Fruit fly (Drosophila melanogaster) whole organism, embryonic: ENCODE measurements around the gene CG2124.

Source experiments
- Atf-2 ChIP-seq: fragments of 200-800 bp; sonication (Bioruptor generic); optimal IDR thresholded peaks from 2 replicates; lab custom pipeline; 2016; ENCODE audit warnings: missing biosample characterization, missing genetic modification characterization
- BEAF-32 ChIP-seq: fragments of 200-800 bp; sonication (Bioruptor generic); optimal IDR thresholded peaks from 3 replicates; lab custom pipeline; 2017; ENCODE audit warnings: missing biosample characterization, missing genetic modification characterization, mild to moderate bottlenecking, moderate library complexity, missing genetic modification reagents
- CG10147 ChIP-seq: fragments of 200-800 bp; sonication (Bioruptor generic); optimal IDR thresholded peaks from 2 replicates; lab custom pipeline; 2019; ENCODE audit warnings: missing biosample characterization, mild to moderate bottlenecking, missing genetic modification characterization, moderate library complexity
- CG10462 ChIP-seq: fragments of 200-800 bp; sonication (Bioruptor generic); optimal IDR thresholded peaks from 2 replicates; lab custom pipeline; 2016; ENCODE audit warnings: missing biosample characterization, missing genetic modification characterization
- CG10654 ChIP-seq: fragments of 200-800 bp; sonication (Bioruptor generic); optimal IDR thresholded peaks from 2 replicates; lab custom pipeline; 2016; ENCODE audit warnings: missing biosample characterization, missing genetic modification characterization
- CG11093 ChIP-seq: fragments of 200-800 bp; sonication (Bioruptor generic); IDR thresholded peaks from 3 replicates; pipeline ENCODE4 v1.3.6; 2022; ENCODE audit warnings: missing biosample characterization, missing genetic modification characterization
- CG11504 ChIP-seq: fragments of 200-800 bp; sonication (Bioruptor generic); optimal IDR thresholded peaks from 3 replicates; lab custom pipeline; 2019; ENCODE audit warnings: missing biosample characterization, mild to moderate bottlenecking, missing genetic modification characterization, moderate library complexity
- CG11695 ChIP-seq: fragments of 200-800 bp; sonication (Bioruptor generic); IDR thresholded peaks from 3 replicates; pipeline ENCODE4 v1.3.6; 2022; ENCODE audit warnings: missing biosample characterization, missing genetic modification characterization
- CG12071 ChIP-seq: fragments of 200-800 bp; sonication (Bioruptor generic); optimal IDR thresholded peaks from 3 replicates; lab custom pipeline; 2018; ENCODE audit warnings: missing biosample characterization, mild to moderate bottlenecking, missing genetic modification characterization
- CG15601 ChIP-seq: fragments of 200-800 bp; sonication (Bioruptor generic); optimal IDR thresholded peaks from 3 replicates; lab custom pipeline; 2019; ENCODE audit warnings: missing biosample characterization, mild to moderate bottlenecking, missing genetic modification characterization, moderate library complexity
- CG18476 ChIP-seq: fragments of 200-800 bp; sonication (Bioruptor generic); optimal IDR thresholded peaks from 2 replicates; lab custom pipeline; 2016; ENCODE audit warnings: missing biosample characterization, mild to moderate bottlenecking, missing genetic modification characterization
- CG2202 ChIP-seq: fragments of 200-800 bp; sonication (Bioruptor generic); optimal IDR thresholded peaks from 2 replicates; lab custom pipeline; 2018; ENCODE audit warnings: missing biosample characterization, mild to moderate bottlenecking, missing genetic modification characterization
- CG3065 ChIP-seq: fragments of 200-800 bp; sonication (Bioruptor generic); optimal IDR thresholded peaks from 2 replicates; lab custom pipeline; 2016; ENCODE audit warnings: missing biosample characterization, missing genetic modification characterization
- CG31441 ChIP-seq: fragments of 200-800 bp; sonication (Bioruptor generic); IDR thresholded peaks from 2 replicates; pipeline ENCODE4 v1.3.6; 2022; ENCODE audit warnings: missing biosample characterization, missing genetic modification characterization
- CG3407 ChIP-seq: fragments of 200-800 bp; sonication (Bioruptor generic); optimal IDR thresholded peaks from 2 replicates; lab custom pipeline; 2018; ENCODE audit warnings: missing biosample characterization, mild to moderate bottlenecking, missing genetic modification characterization
- CG3847 ChIP-seq: fragments of 200-800 bp; sonication (Bioruptor generic); IDR thresholded peaks from 2 replicates; pipeline ENCODE4 v1.3.6; 2022; ENCODE audit warnings: missing biosample characterization, missing genetic modification characterization
- CG4730 ChIP-seq: fragments of 200-800 bp; sonication (Bioruptor generic); IDR thresholded peaks from 2 replicates; pipeline ENCODE4 v1.3.6; 2022; ENCODE audit warnings: missing biosample characterization, missing genetic modification characterization
- CG4820 ChIP-seq: fragments of 200-800 bp; sonication (Bioruptor generic); optimal IDR thresholded peaks from 3 replicates; lab custom pipeline; 2016; ENCODE audit warnings: missing biosample characterization, missing genetic modification characterization
- CG6854 ChIP-seq: fragments of 200-800 bp; sonication (Bioruptor generic); optimal IDR thresholded peaks from 3 replicates; lab custom pipeline; 2017; ENCODE audit warnings: missing biosample characterization, mild to moderate bottlenecking, missing genetic modification characterization
- CG8765 ChIP-seq: fragments of 200-800 bp; sonication (Bioruptor generic); IDR thresholded peaks from 2 replicates; pipeline ENCODE4 v1.3.6; 2022; ENCODE audit warnings: missing biosample characterization, missing genetic modification characterization
- CG9609 ChIP-seq: fragments of 200-800 bp; sonication (Bioruptor generic); optimal IDR thresholded peaks from 3 replicates; lab custom pipeline; 2016; ENCODE audit warnings: missing biosample characterization, missing genetic modification characterization
- CG9817 ChIP-seq: fragments of 200-800 bp; sonication (Bioruptor generic); optimal IDR thresholded peaks from 2 replicates; lab custom pipeline; 2018; ENCODE audit warnings: missing biosample characterization, mild to moderate bottlenecking, missing genetic modification characterization, moderate library complexity
- Dip3 ChIP-seq: fragments of 200-800 bp; sonication (Bioruptor generic); optimal IDR thresholded peaks from 3 replicates; lab custom pipeline; 2016; ENCODE audit warnings: missing biosample characterization, missing genetic modification characterization
- E2f2 ChIP-seq: fragments of 200-800 bp; sonication (Bioruptor generic); IDR thresholded peaks from 2 replicates; pipeline ENCODE4 v1.3.6; 2022; ENCODE audit warnings: missing biosample characterization, missing genetic modification characterization
- Fer1 ChIP-seq: fragments of 200-800 bp; sonication (Bioruptor generic); optimal IDR thresholded peaks from 2 replicates; lab custom pipeline; 2017; ENCODE audit warnings: missing biosample characterization, mild to moderate bottlenecking, missing genetic modification characterization
- HLHmδ ChIP-seq: fragments of 200-800 bp; sonication (Bioruptor generic); optimal IDR thresholded peaks from 2 replicates; lab custom pipeline; 2018; ENCODE audit warnings: missing biosample characterization, mild to moderate bottlenecking, missing genetic modification characterization, moderate library complexity
- Hand ChIP-seq: fragments of 200-800 bp; sonication (Bioruptor generic); optimal IDR thresholded peaks from 2 replicates; lab custom pipeline; 2017; ENCODE audit warnings: mild to moderate bottlenecking, missing biosample characterization, missing genetic modification reagents, missing genetic modification characterization
- Hr51 ChIP-seq, 2 experiments: fragments of 200-800 bp; sonication (Bioruptor generic); optimal IDR thresholded peaks; 2 replicates in 1 of 2; 3 replicates in 1 of 2; lab custom pipeline; 2016 to 2018; ENCODE audit warnings: missing biosample characterization in 2 of 2, missing genetic modification characterization in 2 of 2, mild to moderate bottlenecking in 1 of 2, moderate library complexity in 1 of 2
- Lpt ChIP-seq: fragments of >200 bp; optimal IDR thresholded peaks from 2 replicates; lab custom pipeline; 2018; ENCODE audit warnings: missing biosample characterization, missing genetic modification characterization
- Mes4 ChIP-seq: fragments of 200-800 bp; sonication (Bioruptor generic); optimal IDR thresholded peaks from 2 replicates; lab custom pipeline; 2016; ENCODE audit warnings: missing biosample characterization, missing genetic modification characterization
- Opbp ChIP-seq: fragments of 200-800 bp; sonication (Bioruptor generic); IDR thresholded peaks from 3 replicates; pipeline ENCODE4 v1.3.6; 2022; ENCODE audit warnings: missing biosample characterization, missing genetic modification characterization; ENCODE audit not compliant: partially characterized antibody
- PHDP ChIP-seq: fragments of 200-800 bp; sonication (Bioruptor generic); optimal IDR thresholded peaks from 3 replicates; lab custom pipeline; 2018; ENCODE audit warnings: missing biosample characterization, mild to moderate bottlenecking, missing genetic modification characterization, moderate library complexity
- Xrp1 ChIP-seq: fragments of 200-800 bp; sonication (Bioruptor generic); IDR thresholded peaks from 2 replicates; pipeline ENCODE4 v1.3.6; 2022; ENCODE audit warnings: missing biosample characterization, missing genetic modification characterization
- al ChIP-seq: fragments of 200-800 bp; sonication (Bioruptor generic); IDR thresholded peaks from 2 replicates; pipeline ENCODE4 v1.3.6; 2022; ENCODE audit warnings: missing biosample characterization, missing genetic modification characterization
- bab2 ChIP-seq: fragments of 200-800 bp; sonication (Bioruptor generic); optimal IDR thresholded peaks from 2 replicates; lab custom pipeline; 2016; ENCODE audit warnings: missing biosample characterization, missing genetic modification characterization
- btn ChIP-seq: fragments of 200-800 bp; sonication (Bioruptor generic); optimal IDR thresholded peaks from 2 replicates; lab custom pipeline; 2016; ENCODE audit warnings: missing biosample characterization, missing genetic modification characterization
- chn ChIP-seq: fragments of 200-800 bp; sonication (Bioruptor generic); optimal IDR thresholded peaks from 2 replicates; lab custom pipeline; 2016; ENCODE audit warnings: missing biosample characterization, missing genetic modification characterization
- disco-r ChIP-seq: fragments of 200-800 bp; sonication (Bioruptor generic); optimal IDR thresholded peaks from 2 replicates; lab custom pipeline; 2016; ENCODE audit warnings: missing biosample characterization, missing genetic modification characterization
- dm ChIP-seq: fragments of 200-800 bp; sonication (Bioruptor generic); optimal IDR thresholded peaks from 3 replicates; lab custom pipeline; 2016; ENCODE audit warnings: missing biosample characterization, missing genetic modification characterization
- ftz-f1 ChIP-seq: fragments of 200-800 bp; sonication (Bioruptor generic); optimal IDR thresholded peaks from 2 replicates; lab custom pipeline; 2016; ENCODE audit warnings: missing biosample characterization, missing genetic modification characterization
- gem ChIP-seq: fragments of 200-800 bp; sonication (Bioruptor generic); optimal IDR thresholded peaks from 2 replicates; lab custom pipeline; 2019; ENCODE audit warnings: missing biosample characterization, mild to moderate bottlenecking, missing genetic modification characterization, moderate library complexity
- ham ChIP-seq: fragments of 200-800 bp; sonication (Bioruptor generic); IDR thresholded peaks from 2 replicates; pipeline ENCODE4 v1.3.6; 2022; ENCODE audit warnings: missing biosample characterization, missing genetic modification characterization
- ind ChIP-seq: fragments of 200-800 bp; sonication (Bioruptor generic); optimal IDR thresholded peaks from 3 replicates; lab custom pipeline; 2016; ENCODE audit warnings: missing biosample characterization, missing genetic modification characterization
- ken ChIP-seq: fragments of 200-800 bp; sonication (Bioruptor generic); IDR thresholded peaks from 3 replicates; pipeline ENCODE4 v1.3.6; 2022; ENCODE audit warnings: missing biosample characterization, missing genetic modification characterization
- oc ChIP-seq: fragments of 200-800 bp; sonication (Bioruptor generic); optimal IDR thresholded peaks from 2 replicates; lab custom pipeline; 2018; ENCODE audit warnings: missing biosample characterization, mild to moderate bottlenecking, missing genetic modification characterization, moderate library complexity
- onecut ChIP-seq: fragments of 200-800 bp; sonication (Bioruptor generic); IDR thresholded peaks from 2 replicates; pipeline ENCODE4 v1.3.6; 2022; ENCODE audit warnings: missing biosample characterization, missing genetic modification characterization
- sc ChIP-seq, 3 experiments: fragments of >200 bp in 2 of 3; fragments of 200-800 bp in 1 of 3; sonication (Bioruptor generic) in 1 of 3; optimal IDR thresholded peaks; 2 replicates in 2 of 3; 3 replicates in 1 of 3; lab custom pipeline; 2017; ENCODE audit warnings: mild to moderate bottlenecking in 1 of 3, missing biosample characterization in 1 of 3, missing genetic modification characterization in 1 of 3, missing genetic modification reagents in 1 of 3
- sens ChIP-seq: fragments of 200-800 bp; sonication (Bioruptor generic); peaks from one replicate; lab custom pipeline; 2016; ENCODE audit warnings: missing biosample characterization, missing genetic modification characterization
- vnd ChIP-seq: fragments of 200-800 bp; sonication (Bioruptor generic); IDR thresholded peaks from 3 replicates; pipeline ENCODE4 v1.3.6; 2022; ENCODE audit warnings: missing biosample characterization, missing genetic modification characterization; ENCODE audit not compliant: partially characterized antibody
- yki ChIP-seq: fragments of >200 bp; optimal IDR thresholded peaks from 3 replicates; lab custom pipeline; 2018
- zfh1 ChIP-seq: fragments of 200-800 bp; sonication (Bioruptor generic); IDR thresholded peaks from 3 replicates; pipeline ENCODE4 v1.3.6; 2022; ENCODE audit warnings: missing biosample characterization, missing genetic modification characterization

Gene CG2124

DNA sequence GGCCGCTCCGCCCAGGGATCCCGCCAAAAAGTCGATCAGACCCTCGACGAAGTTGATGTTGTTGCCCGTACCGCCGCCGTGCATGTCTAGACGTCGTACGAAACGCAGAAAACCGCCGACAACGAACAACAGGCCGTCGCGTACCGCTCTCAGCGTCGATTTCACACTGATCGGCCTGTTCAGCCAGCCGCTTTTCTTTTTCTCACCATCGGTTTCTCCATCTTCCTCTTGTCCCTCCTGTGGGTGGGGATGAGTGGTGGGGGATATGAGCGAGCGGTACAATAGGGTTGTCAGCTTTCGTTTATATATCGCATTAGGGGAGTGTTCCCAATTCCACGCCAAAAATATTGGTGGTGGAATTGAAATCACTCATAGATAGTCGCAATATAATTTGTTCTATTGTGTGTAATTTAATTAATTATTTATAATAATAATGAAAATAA, 5.6 kb downstream of the CG2124 start (continued):
- TF ChIP-seq CG12071 (no peak), Lpt (GFP tag; lab: Kevin White, UChicago) (no peak), CG15601 (no peak), CG3847 (GFP tag; lab: Robert Waterston, UW) (peak; percentile 55), CG4730 (peak; percentile 27; the same call in 1 of the 2 replicates), CG31441 (no peak; the same call in 1 of the 2 replicates), ken (0 out of 3 replicates have a peak, but pooled peaks have one; percentile 14), zfh1 (GFP tag; lab: Robert Waterston, UW) (no peak; the same call in 2 of the 3 replicates), bab2 (GFP tag; lab: Kevin White, UChicago) (no peak), CG2202 (tag; lab: Kevin White, UChicago) (no peak), PHDP (tag; lab: Kevin White, UChicago) (no peak), CG9609 (GFP tag; lab: Kevin White, UChicago) (no peak), HLHmδ (GFP tag; lab: Kevin White, UChicago) (no peak), Hand (GFP tag; lab: Kevin White, UChicago) (no peak), chn (GFP tag; lab: Kevin White, UChicago) (peak; percentile 45), CG11093 (no peak), CG10654 (peak; percentile 17), Fer1 (GFP tag; lab: Kevin White, UChicago) (no peak), al (GFP tag; lab: Robert Waterston, UW) (peak; percentile 36; the same call in 1 of the 2 replicates), ind (GFP tag; lab: Kevin White, UChicago) (peak; percentile 66), vnd (GFP tag; lab: Robert Waterston, UW) (no peak), CG10462 (GFP tag; lab: Kevin White, UChicago) (no peak), CG10147 (no peak), Atf-2 (no peak), oc (tag; lab: Kevin White, UChicago) (no peak), ham (GFP tag; lab: Robert Waterston, UW) (no peak), sc (optimal IDR thresholded peaks at IDR 0.05; lab: Kevin White, UChicago) (no peak), sc (GFP tag; optimal IDR thresholded peaks at IDR 0.05; lab: Kevin White, UChicago) (no peak), BEAF-32 (GFP tag; lab: Kevin White, UChicago) (peak; percentile 62), onecut (no peak), ftz-f1 (GFP tag; lab: Kevin White, UChicago) (peak; percentile 35), btn (no peak), CG3065 (GFP tag; lab: Kevin White, UChicago) (no peak), CG9817 (tag; lab: Kevin White, UChicago) (peak; percentile 75), CG11504 (tag; lab: Kevin White, UChicago) (peak; percentile 48), CG8765 (peak; percentile 36; the same call in 1 of the 2 replicates), gem (tag; lab: Kevin White, UChicago) (peak; percentile 65), disco-r (GFP tag; lab: Kevin White, UChicago) (no peak), CG11695 (GFP tag; lab: Robert Waterston, UW) (no peak), Xrp1 (GFP tag; lab: Robert Waterston, UW) (peak; percentile 42; the same call in 1 of the 2 replicates), dm (GFP tag; lab: Kevin White, UChicago) (no peak), E2f2 (GFP tag; lab: Robert Waterston, UW) (0 out of 2 replicates have a peak, but pooled peaks have one; percentile 11), Opbp (0 out of 3 replicates have a peak, but pooled peaks have one; percentile 8), yki (lab: Kevin White, UChicago) (no peak), Mes4 (no peak), CG3407 (no peak), Dip3 (GFP tag; lab: Kevin White, UChicago) (no peak), CG4820 (GFP tag; lab: Kevin White, UChicago) (peak; percentile 18), CG6854 (GFP tag; lab: Kevin White, UChicago) (no peak), Hr51 (GFP tag; optimal IDR thresholded peaks at IDR 0.05; lab: Kevin White, UChicago) (peak in 1 of 2 experiments; percentile 23), CG18476 (no peak), sens (GFP tag; lab: Kevin White, UChicago) (peak; percentile 69)
